Worm (Caenorhabditis elegans) whole organism, L4/young adult: ENCODE results near the gene C08B6.8.

ENCODE experiments used
- W03F9.2 ChIP-seq: fragments of 150-350 bp; optimal IDR thresholded peaks from 2 replicates; lab custom pipeline; 2014; ENCODE audit warnings: missing biosample characterization, missing genetic modification characterization
- dao-5 ChIP-seq: sonication (generic microtip); optimal IDR thresholded peaks from 2 replicates; lab custom pipeline; 2016; ENCODE audit warnings: missing genotype, missing genetic modification characterization, moderate library complexity, missing compliant biosample characterization
- him-1 ChIP-seq: sonication (generic microtip); optimal IDR thresholded peaks from 2 replicates; lab custom pipeline; 2016; ENCODE audit warnings: missing genotype, missing genetic modification reagents, missing genetic modification characterization, missing compliant biosample characterization

ce11 chrV:10166368-10166767 is 31.9 kb downstream of the C08B6.8 start, which contains the start of gene C51E3.6:
- TF ChIP-seq W03F9.2 (tag; lab: Kevin White, UChicago) (no peak), him-1 (tag; lab: Kevin White, UChicago) (no peak), dao-5 (tag; lab: Kevin White, UChicago) (no peak)
